Fruit fly (Drosophila melanogaster) whole organism: ENCODE measurements around the gene CG34393.

Experiments
- CG8478 ChIP-seq: fragments of >200 bp; optimal IDR thresholded peaks from 2 replicates; lab custom pipeline; 2018; ENCODE audit warnings: inconsistent platforms
- Dll ChIP-seq: fragments of >200 bp; optimal IDR thresholded peaks from 2 replicates; lab custom pipeline; 2017
- pan ChIP-seq: fragments of >200 bp; optimal IDR thresholded peaks from 2 replicates; lab custom pipeline; 2017
- psq ChIP-seq: fragments of >200 bp; optimal IDR thresholded peaks from 2 replicates; lab custom pipeline; 2017

dm6 chr2L:3228694-3229093 lies 28.4 kb upstream of the CG34393 start:
- TF ChIP-seq psq (lab: Kevin White, UChicago) (no peak), Dll (lab: Kevin White, UChicago) (no peak), CG8478 (lab: Kevin White, UChicago) (no peak), pan (lab: Kevin White, UChicago) (no peak)
